Fruit fly (Drosophila melanogaster) whole organism, prepupa: ENCODE measurements around the gene CG17819.

Experiments used
- CG10631 ChIP-seq: fragments of 200-800 bp; sonication (Bioruptor generic); optimal IDR thresholded peaks from 2 replicates; lab custom pipeline; 2016; ENCODE audit warnings: missing biosample characterization, missing genetic modification characterization
- CG11294 ChIP-seq: fragments of 200-800 bp; sonication (Bioruptor generic); IDR thresholded peaks from 2 replicates; pipeline ENCODE4 v1.3.6; 2022; ENCODE audit warnings: missing biosample characterization, missing genetic modification characterization
- CG15336 ChIP-seq: fragments of 200-800 bp; sonication (Bioruptor generic); IDR thresholded peaks from 2 replicates; pipeline ENCODE4 v1.3.6; 2022; ENCODE audit warnings: missing biosample characterization, missing genetic modification characterization
- CG1621 ChIP-seq: fragments of 200-800 bp; sonication (Bioruptor generic); optimal IDR thresholded peaks from 3 replicates; lab custom pipeline; 2018; ENCODE audit warnings: missing biosample characterization, mild to moderate bottlenecking, missing genetic modification characterization
- CG16779 ChIP-seq: fragments of 200-800 bp; sonication (Bioruptor generic); optimal IDR thresholded peaks from 3 replicates; lab custom pipeline; 2017; ENCODE audit warnings: missing biosample characterization, mild to moderate bottlenecking, missing genetic modification characterization
- CG3032 ChIP-seq: fragments of 200-800 bp; optimal IDR thresholded peaks from 2 replicates; lab custom pipeline; 2019; ENCODE audit warnings: missing biosample characterization, mild to moderate bottlenecking, missing genetic modification characterization, moderate library complexity
- CG31627 ChIP-seq: fragments of 200-800 bp; sonication (Bioruptor generic); optimal IDR thresholded peaks from 3 replicates; lab custom pipeline; 2016; ENCODE audit warnings: missing biosample characterization, missing genetic modification characterization
- CG32006 ChIP-seq: fragments of 200-800 bp; sonication (Bioruptor generic); optimal IDR thresholded peaks from 3 replicates; lab custom pipeline; 2017; ENCODE audit warnings: missing biosample characterization, mild to moderate bottlenecking, missing genetic modification characterization
- CG34406 ChIP-seq: fragments of 200-800 bp; sonication (Bioruptor generic); optimal IDR thresholded peaks from 3 replicates; lab custom pipeline; 2016; ENCODE audit warnings: missing biosample characterization, missing genetic modification characterization
- CG6163 ChIP-seq: fragments of 200-800 bp; sonication (Bioruptor generic); IDR thresholded peaks from 3 replicates; pipeline ENCODE4 v1.3.6; 2022; ENCODE audit warnings: missing biosample characterization, missing genetic modification characterization
- CG6276 ChIP-seq: fragments of 200-800 bp; sonication (Bioruptor generic); optimal IDR thresholded peaks from 2 replicates; lab custom pipeline; 2017; ENCODE audit warnings: missing biosample characterization, mild to moderate bottlenecking, missing genetic modification characterization
- CG6792 ChIP-seq: fragments of 200-800 bp; sonication (Bioruptor generic); optimal IDR thresholded peaks from 3 replicates; lab custom pipeline; 2016; ENCODE audit warnings: missing biosample characterization, missing genetic modification characterization
- CG6808 ChIP-seq: fragments of 200-800 bp; sonication (Bioruptor generic); optimal IDR thresholded peaks from 3 replicates; lab custom pipeline; 2017; ENCODE audit warnings: missing biosample characterization, missing genetic modification characterization, mild to moderate bottlenecking, moderate library complexity, missing genetic modification reagents
- CG6854 ChIP-seq: fragments of 200-800 bp; sonication (Bioruptor generic); optimal IDR thresholded peaks from 2 replicates; lab custom pipeline; 2017; ENCODE audit warnings: missing biosample characterization, mild to moderate bottlenecking, missing genetic modification characterization
- CG8119 ChIP-seq: fragments of 200-800 bp; sonication (Bioruptor generic); IDR thresholded peaks from 3 replicates; pipeline ENCODE4 v1.3.6; 2022; ENCODE audit warnings: missing biosample characterization, missing genetic modification characterization
- CG8632 ChIP-seq: fragments of 200-800 bp; sonication (Bioruptor generic); optimal IDR thresholded peaks from 3 replicates; lab custom pipeline; 2016; ENCODE audit warnings: missing biosample characterization, missing genetic modification characterization
- Eip75B ChIP-seq: fragments of 200-800 bp; sonication (Bioruptor generic); optimal IDR thresholded peaks from 3 replicates; lab custom pipeline; 2016; ENCODE audit warnings: missing biosample characterization, missing genetic modification characterization
- Eip78C ChIP-seq: fragments of 200-800 bp; sonication (Bioruptor generic); peaks from one replicate; lab custom pipeline; 2016; ENCODE audit warnings: missing biosample characterization, missing genetic modification characterization
- Eip93F ChIP-seq: fragments of 200-800 bp; sonication (Bioruptor generic); optimal IDR thresholded peaks from 2 replicates; lab custom pipeline; 2016; ENCODE audit warnings: missing biosample characterization, mild to moderate bottlenecking, missing genetic modification characterization
- Ets21C ChIP-seq: fragments of 200-800 bp; sonication (Bioruptor generic); optimal IDR thresholded peaks from 3 replicates; lab custom pipeline; 2016; ENCODE audit warnings: missing biosample characterization, missing genetic modification characterization
- Gug ChIP-seq: fragments of 200-800 bp; sonication (Bioruptor generic); IDR thresholded peaks from 2 replicates; pipeline ENCODE4 v1.3.6; 2022; ENCODE audit warnings: missing biosample characterization, missing genetic modification characterization
- Hr4 ChIP-seq: fragments of 200-800 bp; sonication (Bioruptor generic); optimal IDR thresholded peaks from 3 replicates; lab custom pipeline; 2016; ENCODE audit warnings: missing biosample characterization, missing genetic modification characterization
- Lpt ChIP-seq: fragments of 200-800 bp; sonication (Bioruptor generic); optimal IDR thresholded peaks from 3 replicates; lab custom pipeline; 2016; ENCODE audit warnings: missing biosample characterization, missing genetic modification characterization
- Met ChIP-seq: fragments of 200-800 bp; sonication (Bioruptor generic); optimal IDR thresholded peaks from 3 replicates; lab custom pipeline; 2016; ENCODE audit warnings: missing biosample characterization, missing genetic modification characterization
- OdsH ChIP-seq: fragments of 200-800 bp; sonication (Bioruptor generic); optimal IDR thresholded peaks from 3 replicates; lab custom pipeline; 2016; ENCODE audit warnings: missing biosample characterization, missing genetic modification characterization
- Sox102F ChIP-seq: fragments of 200-800 bp; sonication (Bioruptor generic); optimal IDR thresholded peaks from 2 replicates; lab custom pipeline; 2016; ENCODE audit warnings: missing biosample characterization, mild to moderate bottlenecking, missing genetic modification characterization
- Sox14 ChIP-seq: fragments of 200-800 bp; sonication (Bioruptor generic); optimal IDR thresholded peaks from 3 replicates; lab custom pipeline; 2016; ENCODE audit warnings: missing biosample characterization, missing genetic modification characterization
- Sox15 ChIP-seq: fragments of 200-800 bp; sonication (Bioruptor generic); optimal IDR thresholded peaks from 3 replicates; lab custom pipeline; 2016; ENCODE audit warnings: missing biosample characterization, missing genetic modification characterization
- acj6 ChIP-seq: fragments of 200-800 bp; sonication (Bioruptor generic); optimal IDR thresholded peaks from 3 replicates; lab custom pipeline; 2016; ENCODE audit warnings: missing biosample characterization, missing genetic modification characterization
- cyc ChIP-seq: fragments of 200-800 bp; sonication (Bioruptor generic); optimal IDR thresholded peaks from 3 replicates; lab custom pipeline; 2016; ENCODE audit warnings: missing biosample characterization, missing genetic modification characterization
- dac ChIP-seq: fragments of 200-800 bp; sonication (Bioruptor generic); optimal IDR thresholded peaks from 2 replicates; lab custom pipeline; 2017; ENCODE audit warnings: missing biosample characterization, mild to moderate bottlenecking, missing genetic modification characterization
- dsx ChIP-seq: fragments of 200-800 bp; optimal IDR thresholded peaks from 3 replicates; lab custom pipeline; 2019; ENCODE audit warnings: missing biosample characterization, mild to moderate bottlenecking, missing genetic modification characterization, moderate library complexity; ENCODE audit not compliant: poor library complexity, severe bottlenecking
- eg ChIP-seq: fragments of 200-800 bp; sonication (Bioruptor generic); IDR thresholded peaks from 3 replicates; pipeline ENCODE4 v1.3.6; 2022; ENCODE audit warnings: missing biosample characterization, missing genetic modification characterization
- fd85E ChIP-seq: fragments of 200-800 bp; sonication (Bioruptor generic); optimal IDR thresholded peaks from 3 replicates; lab custom pipeline; 2016; ENCODE audit warnings: missing biosample characterization, missing genetic modification characterization
- fkh ChIP-seq: fragments of 200-800 bp; sonication (Bioruptor generic); optimal IDR thresholded peaks from 3 replicates; lab custom pipeline; 2017; ENCODE audit warnings: missing biosample characterization, mild to moderate bottlenecking, missing genetic modification characterization, moderate library complexity
- net ChIP-seq: fragments of 200-800 bp; sonication (Bioruptor generic); optimal IDR thresholded peaks from 3 replicates; lab custom pipeline; 2016; ENCODE audit warnings: missing biosample characterization, missing genetic modification characterization
- salr ChIP-seq, 2 experiments: fragments of 200-800 bp; sonication (Bioruptor generic); optimal IDR thresholded peaks; 3 replicates each; lab custom pipeline; 2016 to 2018; ENCODE audit warnings: missing biosample characterization in 2 of 2, missing genetic modification characterization in 2 of 2, mild to moderate bottlenecking in 1 of 2
- spab ChIP-seq: fragments of 200-800 bp; sonication (Bioruptor generic); optimal IDR thresholded peaks from 2 replicates; lab custom pipeline; 2017; ENCODE audit warnings: missing biosample characterization, mild to moderate bottlenecking, missing genetic modification characterization, missing genetic modification reagents
- svp ChIP-seq: fragments of 200-800 bp; sonication (Bioruptor generic); peaks from one replicate; lab custom pipeline; 2016; ENCODE audit warnings: missing biosample characterization, missing genetic modification characterization
- topi ChIP-seq: fragments of 200-800 bp; sonication (Bioruptor generic); optimal IDR thresholded peaks from 3 replicates; lab custom pipeline; 2016; ENCODE audit warnings: missing biosample characterization, missing genetic modification characterization

Gene CG17819

dm6 chr3R:21864992-21865391 lies 20.4 kb downstream of the CG17819 start, which contains the start of gene lsn:
lsn (plus strand) TSS chr3R:21865168.
- TF ChIP-seq CG6163 (GFP tag; lab: Robert Waterston, UW) (no peak), fkh (peak; percentile 64), Eip78C (peak; percentile 53), CG1621 (tag; lab: Kevin White, UChicago) (no peak)

- TF ChIP-seq CG6792 (GFP tag; lab: Kevin White, UChicago) = no peak
- no peak for TF ChIP-seq eg
- no peak for TF ChIP-seq acj6
- no peak for TF ChIP-seq fd85E (GFP tag; lab: Kevin White, UChicago)
- no peak for TF ChIP-seq Sox14 (GFP tag; lab: Kevin White, UChicago)
- no peak for TF ChIP-seq CG16779 (tag; lab: Kevin White, UChicago)
- no peak for TF ChIP-seq Ets21C
- TF ChIP-seq salr (GFP tag; optimal IDR thresholded peaks at IDR 0.05; lab: Kevin White, UChicago) = no peak
- TF ChIP-seq CG11294 (GFP tag; lab: Robert Waterston, UW) = no peak
- TF ChIP-seq Met (GFP tag; lab: Kevin White, UChicago) = no peak
- no peak for TF ChIP-seq fkh
- no peak for TF ChIP-seq Sox15 (GFP tag; lab: Kevin White, UChicago)
- no peak for TF ChIP-seq OdsH (GFP tag; lab: Kevin White, UChicago)
- TF ChIP-seq CG6276 (GFP tag; lab: Kevin White, UChicago) = no peak
- no peak for TF ChIP-seq CG15336
- no peak for TF ChIP-seq CG10631 (GFP tag; lab: Kevin White, UChicago)
- TF ChIP-seq cyc (GFP tag; lab: Kevin White, UChicago) = no peak
Measured at dm6 chr3R:21864484-21864883, 20.9 kb downstream of the CG17819 start.

dm6 chr3R:21863817-21864384 lies 21.4 kb downstream of the CG17819 start:
- TF ChIP-seq svp (peak; percentile 53), spab (no peak), CG6854 (GFP tag; lab: Kevin White, UChicago) (no peak), Lpt (no peak), CG32006 (GFP tag; lab: Kevin White, UChicago) (peak; percentile 15), dac (GFP tag; lab: Kevin White, UChicago) (no peak), CG8119 (GFP tag; lab: Robert Waterston, UW) (0 out of 3 replicates have a peak, but pooled peaks have one; percentile 38), CG31627 (GFP tag; lab: Kevin White, UChicago) (no peak), topi (GFP tag; lab: Kevin White, UChicago) (no peak), Sox15 (GFP tag; lab: Kevin White, UChicago) (no peak), Ets21C (no peak), Hr4 (GFP tag; lab: Kevin White, UChicago) (no peak), Sox14 (GFP tag; lab: Kevin White, UChicago) (no peak), CG11294 (GFP tag; lab: Robert Waterston, UW) (no peak), Eip93F (GFP tag; lab: Kevin White, UChicago) (no peak), Sox102F (GFP tag; lab: Kevin White, UChicago) (no peak), Gug (no peak)
- TF ChIP-seq, all 60 proteins: peak for 3

- TF ChIP-seq Eip78C = peak; percentile 57
- TF ChIP-seq CG16779 (tag; lab: Kevin White, UChicago) = no peak
Measured at dm6 chr3R:21862868-21863267, 22.5 kb downstream of the CG17819 start.

dm6 chr3R:21862137-21862850 lies 23.1 kb downstream of the CG17819 start:
- TF ChIP-seq CG3032 (tag; lab: Kevin White, UChicago) (no peak), Sox102F (GFP tag; lab: Kevin White, UChicago) (peak; percentile 21), topi (GFP tag; lab: Kevin White, UChicago) (no peak), Sox15 (GFP tag; lab: Kevin White, UChicago) (no peak), CG6276 (GFP tag; lab: Kevin White, UChicago) (peak; percentile 93), CG6163 (GFP tag; lab: Robert Waterston, UW) (peak; percentile 88), svp (no peak), CG10631 (GFP tag; lab: Kevin White, UChicago) (peak; percentile 54), Hr4 (GFP tag; lab: Kevin White, UChicago) (peak; percentile 96), CG8119 (GFP tag; lab: Robert Waterston, UW) (peak; percentile 96), CG8632 (GFP tag; lab: Kevin White, UChicago) (peak; percentile 32), CG15336 (peak; percentile 97), Eip75B (peak; percentile 63), CG6808 (no peak), CG32006 (GFP tag; lab: Kevin White, UChicago) (peak; percentile 97), dsx (GFP tag; lab: Kevin White, UChicago) (no peak), Met (GFP tag; lab: Kevin White, UChicago) (peak; percentile 29), net (peak; percentile 80), CG34406 (peak; percentile 13), CG16779 (tag; lab: Kevin White, UChicago) (peak; percentile 61), acj6 (peak; percentile 43)
